Worm (Caenorhabditis elegans) whole organism, early embryonic: ENCODE measurements around the gene mgl-3.
"Not testable (repeated sequence)": the region's sequence is repeated elsewhere in the genome, so short reads cannot be mapped to it uniquely, and the experiment has no call there.

Experiments used
- ama-1 ChIP-seq: fragments of 150-350 bp; optimal IDR thresholded peaks from 2 replicates; lab custom pipeline; 2014
- pes-1 ChIP-seq: fragments of 200-800 bp; sonication (Bioruptor generic); IDR thresholded peaks from 2 replicates; pipeline ENCODE4 v1.3.6; 2022; ENCODE audit warnings: missing genetic modification reagents, missing genetic modification characterization, missing compliant biosample characterization
- tbx-37 ChIP-seq: fragments of 200-800 bp; sonication (Bioruptor generic); conservative IDR thresholded peaks from 2 replicates; pipeline ENCODE4 v1.3.6; 2022; ENCODE audit warnings: missing genetic modification reagents, missing genetic modification characterization, missing compliant biosample characterization

ce11 chrIV:5464403-5464802, 25.6 kb downstream of the mgl-3 start, which contains the start of gene Y52D5A.2:
- TF ChIP-seq ama-1; pes-1 (GFP tag; lab: Robert Waterston, UW); tbx-37 (GFP tag; lab: Robert Waterston, UW): not testable (repeated sequence)
